Worm (Caenorhabditis elegans): ENCODE data around the gene srxa-16.

ce11 chrV:16094862-16095261 is 19.3 kb downstream of the srxa-16 start:
- TF ChIP-seq nfya-1 (tag; optimal IDR thresholded peaks at IDR 0.05) = no peak
- no peak for TF ChIP-seq lim-6 (tag; optimal IDR thresholded peaks at IDR 0.05)
- no peak for TF ChIP-seq elt-2 (tag; optimal IDR thresholded peaks at IDR 0.05)
- no peak for TF ChIP-seq hlh-13 (GFP tag; optimal IDR thresholded peaks at IDR 0.05)
- no peak for TF ChIP-seq unc-55 (GFP tag; optimal IDR thresholded peaks at IDR 0.05)
- TF ChIP-seq pqm-1 (tag; optimal IDR thresholded peaks at IDR 0.05) = no peak
- no peak for TF ChIP-seq nhr-11 (tag; optimal IDR thresholded peaks at IDR 0.05)
- no peak for TF ChIP-seq tbx-2 (tag; optimal IDR thresholded peaks at IDR 0.05)
- TF ChIP-seq ceh-9 (tag; optimal IDR thresholded peaks at IDR 0.05) = no peak
- TF ChIP-seq ceh-22 (tag; optimal IDR thresholded peaks at IDR 0.05) = no peak
